Worm (Caenorhabditis elegans): ENCODE data around the gene F58D2.4.

ce11 chrIV:13180723-13181122 lies 8.1 kb downstream of the F58D2.4 start, which contains the start of gene F58D2.3:
- no peak for TF ChIP-seq spr-3 (GFP tag; optimal IDR thresholded peaks at IDR 0.05)
- no peak for TF ChIP-seq R02D3.7 (tag; optimal IDR thresholded peaks at IDR 0.05)
